Fruit fly (Drosophila melanogaster) whole organism, prepupa: ENCODE data around the gene CG46468.

Experiments used
- CG10669 ChIP-seq: fragments of 200-800 bp; sonication (Bioruptor generic); optimal IDR thresholded peaks from 3 replicates; lab custom pipeline; 2018; ENCODE audit warnings: missing biosample characterization, mild to moderate bottlenecking, missing genetic modification characterization, moderate library complexity
- CG11294 ChIP-seq: fragments of 200-800 bp; sonication (Bioruptor generic); IDR thresholded peaks from 2 replicates; pipeline ENCODE4 v1.3.6; 2022; ENCODE audit warnings: missing biosample characterization, missing genetic modification characterization
- CG11762 ChIP-seq: fragments of 200-800 bp; sonication (Bioruptor generic); optimal IDR thresholded peaks from 3 replicates; lab custom pipeline; 2016; ENCODE audit warnings: missing biosample characterization, missing genetic modification characterization; ENCODE audit not compliant: insufficient read depth
- CG11902 ChIP-seq: fragments of 200-800 bp; sonication (Bioruptor generic); optimal IDR thresholded peaks from 3 replicates; lab custom pipeline; 2016; ENCODE audit warnings: missing biosample characterization, missing genetic modification characterization
- CG15336 ChIP-seq: fragments of 200-800 bp; sonication (Bioruptor generic); IDR thresholded peaks from 2 replicates; pipeline ENCODE4 v1.3.6; 2022; ENCODE audit warnings: missing biosample characterization, missing genetic modification characterization
- CG1621 ChIP-seq: fragments of 200-800 bp; sonication (Bioruptor generic); optimal IDR thresholded peaks from 3 replicates; lab custom pipeline; 2018; ENCODE audit warnings: missing biosample characterization, mild to moderate bottlenecking, missing genetic modification characterization
- CG16779 ChIP-seq: fragments of 200-800 bp; sonication (Bioruptor generic); optimal IDR thresholded peaks from 3 replicates; lab custom pipeline; 2017; ENCODE audit warnings: missing biosample characterization, mild to moderate bottlenecking, missing genetic modification characterization
- CG3032 ChIP-seq: fragments of 200-800 bp; optimal IDR thresholded peaks from 2 replicates; lab custom pipeline; 2019; ENCODE audit warnings: missing biosample characterization, mild to moderate bottlenecking, missing genetic modification characterization, moderate library complexity
- CG31627 ChIP-seq: fragments of 200-800 bp; sonication (Bioruptor generic); optimal IDR thresholded peaks from 3 replicates; lab custom pipeline; 2016; ENCODE audit warnings: missing biosample characterization, missing genetic modification characterization
- CG32006 ChIP-seq: fragments of 200-800 bp; sonication (Bioruptor generic); optimal IDR thresholded peaks from 3 replicates; lab custom pipeline; 2017; ENCODE audit warnings: missing biosample characterization, mild to moderate bottlenecking, missing genetic modification characterization
- CG34406 ChIP-seq: fragments of 200-800 bp; sonication (Bioruptor generic); optimal IDR thresholded peaks from 3 replicates; lab custom pipeline; 2016; ENCODE audit warnings: missing biosample characterization, missing genetic modification characterization
- CG3919 ChIP-seq: fragments of 200-800 bp; sonication (Bioruptor generic); optimal IDR thresholded peaks from 3 replicates; lab custom pipeline; 2016; ENCODE audit warnings: missing biosample characterization, missing genetic modification characterization
- CG4318 ChIP-seq: fragments of 200-800 bp; sonication (Bioruptor generic); optimal IDR thresholded peaks from 3 replicates; lab custom pipeline; 2017; ENCODE audit warnings: missing biosample characterization, mild to moderate bottlenecking, missing genetic modification characterization
- CG6792 ChIP-seq: fragments of 200-800 bp; sonication (Bioruptor generic); optimal IDR thresholded peaks from 3 replicates; lab custom pipeline; 2016; ENCODE audit warnings: missing biosample characterization, missing genetic modification characterization
- CG6854 ChIP-seq: fragments of 200-800 bp; sonication (Bioruptor generic); optimal IDR thresholded peaks from 2 replicates; lab custom pipeline; 2017; ENCODE audit warnings: missing biosample characterization, mild to moderate bottlenecking, missing genetic modification characterization
- CG7368 ChIP-seq: fragments of 200-800 bp; sonication (Bioruptor generic); optimal IDR thresholded peaks from 3 replicates; lab custom pipeline; 2016; ENCODE audit warnings: missing biosample characterization, missing genetic modification characterization
- CG8119 ChIP-seq: fragments of 200-800 bp; sonication (Bioruptor generic); IDR thresholded peaks from 3 replicates; pipeline ENCODE4 v1.3.6; 2022; ENCODE audit warnings: missing biosample characterization, missing genetic modification characterization
- CG8632 ChIP-seq: fragments of 200-800 bp; sonication (Bioruptor generic); optimal IDR thresholded peaks from 3 replicates; lab custom pipeline; 2016; ENCODE audit warnings: missing biosample characterization, missing genetic modification characterization
- CG9139 ChIP-seq: fragments of 200-800 bp; sonication (Bioruptor generic); optimal IDR thresholded peaks from 3 replicates; lab custom pipeline; 2017; ENCODE audit warnings: missing biosample characterization, mild to moderate bottlenecking, missing genetic modification characterization
- Eip75B ChIP-seq: fragments of 200-800 bp; sonication (Bioruptor generic); optimal IDR thresholded peaks from 3 replicates; lab custom pipeline; 2016; ENCODE audit warnings: missing biosample characterization, missing genetic modification characterization
- Eip78C ChIP-seq: fragments of 200-800 bp; sonication (Bioruptor generic); peaks from one replicate; lab custom pipeline; 2016; ENCODE audit warnings: missing biosample characterization, missing genetic modification characterization
- Eip93F ChIP-seq: fragments of 200-800 bp; sonication (Bioruptor generic); optimal IDR thresholded peaks from 2 replicates; lab custom pipeline; 2016; ENCODE audit warnings: missing biosample characterization, mild to moderate bottlenecking, missing genetic modification characterization
- Ets21C ChIP-seq: fragments of 200-800 bp; sonication (Bioruptor generic); optimal IDR thresholded peaks from 3 replicates; lab custom pipeline; 2016; ENCODE audit warnings: missing biosample characterization, missing genetic modification characterization
- Ets96B ChIP-seq: fragments of 200-800 bp; optimal IDR thresholded peaks from 2 replicates; lab custom pipeline; 2019; ENCODE audit warnings: missing biosample characterization, mild to moderate bottlenecking, missing genetic modification characterization, moderate library complexity
- Hr38 ChIP-seq: sonication (Bioruptor generic); optimal IDR thresholded peaks from 2 replicates; lab custom pipeline; 2016; ENCODE audit warnings: missing biosample characterization, missing genetic modification characterization
- Hr39 ChIP-seq: fragments of 200-800 bp; sonication (Bioruptor generic); optimal IDR thresholded peaks from 2 replicates; lab custom pipeline; 2016; ENCODE audit warnings: missing biosample characterization, missing genetic modification characterization
- Hr4 ChIP-seq: fragments of 200-800 bp; sonication (Bioruptor generic); optimal IDR thresholded peaks from 3 replicates; lab custom pipeline; 2016; ENCODE audit warnings: missing biosample characterization, missing genetic modification characterization
- Lpt ChIP-seq: fragments of 200-800 bp; sonication (Bioruptor generic); optimal IDR thresholded peaks from 3 replicates; lab custom pipeline; 2016; ENCODE audit warnings: missing biosample characterization, missing genetic modification characterization
- OdsH ChIP-seq: fragments of 200-800 bp; sonication (Bioruptor generic); optimal IDR thresholded peaks from 3 replicates; lab custom pipeline; 2016; ENCODE audit warnings: missing biosample characterization, missing genetic modification characterization
- Smox ChIP-seq: fragments of 200-800 bp; sonication (Bioruptor generic); optimal IDR thresholded peaks from 3 replicates; lab custom pipeline; 2016; ENCODE audit warnings: missing biosample characterization, missing genetic modification characterization
- Sox102F ChIP-seq: fragments of 200-800 bp; sonication (Bioruptor generic); optimal IDR thresholded peaks from 2 replicates; lab custom pipeline; 2016; ENCODE audit warnings: missing biosample characterization, mild to moderate bottlenecking, missing genetic modification characterization
- Sox15 ChIP-seq: fragments of 200-800 bp; sonication (Bioruptor generic); optimal IDR thresholded peaks from 3 replicates; lab custom pipeline; 2016; ENCODE audit warnings: missing biosample characterization, missing genetic modification characterization
- achi ChIP-seq: fragments of 200-800 bp; sonication (Bioruptor generic); optimal IDR thresholded peaks from 3 replicates; lab custom pipeline; 2016; ENCODE audit warnings: missing biosample characterization, missing genetic modification characterization
- acj6 ChIP-seq: fragments of 200-800 bp; sonication (Bioruptor generic); optimal IDR thresholded peaks from 3 replicates; lab custom pipeline; 2016; ENCODE audit warnings: missing biosample characterization, missing genetic modification characterization
- cyc ChIP-seq: fragments of 200-800 bp; sonication (Bioruptor generic); optimal IDR thresholded peaks from 3 replicates; lab custom pipeline; 2016; ENCODE audit warnings: missing biosample characterization, missing genetic modification characterization
- dsx ChIP-seq: fragments of 200-800 bp; optimal IDR thresholded peaks from 3 replicates; lab custom pipeline; 2019; ENCODE audit warnings: missing biosample characterization, mild to moderate bottlenecking, missing genetic modification characterization, moderate library complexity; ENCODE audit not compliant: poor library complexity, severe bottlenecking
- eg ChIP-seq: fragments of 200-800 bp; sonication (Bioruptor generic); IDR thresholded peaks from 3 replicates; pipeline ENCODE4 v1.3.6; 2022; ENCODE audit warnings: missing biosample characterization, missing genetic modification characterization
- esn ChIP-seq: fragments of 200-800 bp; sonication (Bioruptor generic); optimal IDR thresholded peaks from 2 replicates; lab custom pipeline; 2016; ENCODE audit warnings: missing biosample characterization, mild to moderate bottlenecking, missing genetic modification characterization, moderate library complexity
- fd59A ChIP-seq: fragments of 200-800 bp; sonication (Bioruptor generic); optimal IDR thresholded peaks from 2 replicates; lab custom pipeline; 2017; ENCODE audit warnings: missing biosample characterization, mild to moderate bottlenecking, missing genetic modification characterization, missing genetic modification reagents
- fd85E ChIP-seq: fragments of 200-800 bp; sonication (Bioruptor generic); optimal IDR thresholded peaks from 3 replicates; lab custom pipeline; 2016; ENCODE audit warnings: missing biosample characterization, missing genetic modification characterization
- lz ChIP-seq: fragments of 200-800 bp; sonication (Bioruptor generic); optimal IDR thresholded peaks from 3 replicates; lab custom pipeline; 2016; ENCODE audit warnings: missing biosample characterization, missing genetic modification characterization
- pdm3 ChIP-seq: fragments of 200-800 bp; sonication (Bioruptor generic); optimal IDR thresholded peaks from 3 replicates; lab custom pipeline; 2016; ENCODE audit warnings: missing biosample characterization, missing genetic modification characterization
- salr ChIP-seq, 2 experiments: fragments of 200-800 bp; sonication (Bioruptor generic); optimal IDR thresholded peaks; 3 replicates each; lab custom pipeline; 2016 to 2018; ENCODE audit warnings: missing biosample characterization in 2 of 2, missing genetic modification characterization in 2 of 2, mild to moderate bottlenecking in 1 of 2
- spab ChIP-seq: fragments of 200-800 bp; sonication (Bioruptor generic); optimal IDR thresholded peaks from 2 replicates; lab custom pipeline; 2017; ENCODE audit warnings: missing biosample characterization, mild to moderate bottlenecking, missing genetic modification characterization, missing genetic modification reagents
- ss ChIP-seq, 2 experiments: fragments of 200-800 bp; sonication (Bioruptor generic); optimal IDR thresholded peaks; 2 replicates in 1 of 2; 3 replicates in 1 of 2; lab custom pipeline; 2017 to 2018; ENCODE audit warnings: mild to moderate bottlenecking in 2 of 2, missing biosample characterization in 2 of 2, missing genetic modification characterization in 2 of 2, moderate library complexity in 1 of 2
- topi ChIP-seq: fragments of 200-800 bp; sonication (Bioruptor generic); optimal IDR thresholded peaks from 3 replicates; lab custom pipeline; 2016; ENCODE audit warnings: missing biosample characterization, missing genetic modification characterization
- vri ChIP-seq: fragments of 200-800 bp; sonication (Bioruptor generic); optimal IDR thresholded peaks from 3 replicates; lab custom pipeline; 2016; ENCODE audit warnings: missing biosample characterization, mild to moderate bottlenecking, missing genetic modification characterization

Gene CG46468

dm6 chr2L:9568360-9569088 is 3.3 kb upstream of the CG46468 start, which contains the start of gene brwl (continued):
- TF ChIP-seq dsx (GFP tag; lab: Kevin White, UChicago) = peak; percentile 97
- TF ChIP-seq Hr38 (GFP tag; lab: Kevin White, UChicago) = peak; percentile 74
- peak; percentile 96 for TF ChIP-seq CG11902 (GFP tag; lab: Kevin White, UChicago)
- peak; percentile 98 for TF ChIP-seq CG10669
- peak; percentile 99 for TF ChIP-seq CG8119 (GFP tag; lab: Robert Waterston, UW)
- TF ChIP-seq CG6854 (GFP tag; lab: Kevin White, UChicago) = peak; percentile 94
- TF ChIP-seq CG8632 (GFP tag; lab: Kevin White, UChicago) = peak; percentile 98
- TF ChIP-seq CG32006 (GFP tag; lab: Kevin White, UChicago) = peak; percentile 99
- TF ChIP-seq CG34406 (GFP tag; lab: Kevin White, UChicago) = peak; percentile 99
- peak; percentile 99 for TF ChIP-seq OdsH
- TF ChIP-seq Hr39 (GFP tag; lab: Kevin White, UChicago) = peak; percentile 98
- peak; percentile 99 for TF ChIP-seq spab
- TF ChIP-seq topi (GFP tag; lab: Kevin White, UChicago) = peak; percentile 99
- peak; percentile 97 to 98 for TF ChIP-seq ss (GFP tag; optimal IDR thresholded peaks at IDR 0.05; lab: Kevin White, UChicago)
- peak; percentile 98 for TF ChIP-seq achi (GFP tag; lab: Kevin White, UChicago)
- TF ChIP-seq CG6792 = peak; percentile 99
- peak; percentile 96 for TF ChIP-seq Eip93F (GFP tag; lab: Kevin White, UChicago)
- TF ChIP-seq fd59A (GFP tag; lab: Kevin White, UChicago) = peak; percentile 98
- peak; percentile 97 for TF ChIP-seq CG1621 (tag; lab: Kevin White, UChicago)
- TF ChIP-seq Hr4 = peak; percentile 99
- TF ChIP-seq esn (GFP tag; lab: Kevin White, UChicago) = peak; percentile 99
- peak; percentile 99 for TF ChIP-seq CG3919 (GFP tag; lab: Kevin White, UChicago)
- TF ChIP-seq Smox (GFP tag; lab: Kevin White, UChicago) = peak; percentile 98
- TF ChIP-seq cyc (GFP tag; lab: Kevin White, UChicago) = peak; percentile 98
- TF ChIP-seq salr (GFP tag; optimal IDR thresholded peaks at IDR 0.05; lab: Kevin White, UChicago) = peak; percentile 95 to 99
- peak; percentile 99 for TF ChIP-seq Lpt
- peak; percentile 99 for TF ChIP-seq CG15336 (GFP tag; lab: Robert Waterston, UW)
- TF ChIP-seq Eip78C = peak; percentile 100
- TF ChIP-seq CG16779 (tag; lab: Kevin White, UChicago) = peak; percentile 97
- peak; percentile 98 for TF ChIP-seq Sox102F (GFP tag; lab: Kevin White, UChicago)
- peak; percentile 94 for TF ChIP-seq CG9139 (GFP tag; lab: Kevin White, UChicago)

dm6 chr2L:9567398-9567856 is 2.2 kb upstream of the CG46468 start:
- TF ChIP-seq CG10669 (peak; percentile 71), Ets96B (tag; lab: Kevin White, UChicago) (no peak), acj6 (peak; percentile 87), CG8632 (GFP tag; lab: Kevin White, UChicago) (peak; percentile 44), Ets21C (GFP tag; lab: Kevin White, UChicago) (peak; percentile 18), CG11294 (GFP tag; lab: Robert Waterston, UW) (peak; percentile 75), lz (GFP tag; lab: Kevin White, UChicago) (peak; percentile 76), CG1621 (tag; lab: Kevin White, UChicago) (peak; percentile 43), CG7368 (GFP tag; lab: Kevin White, UChicago) (peak; percentile 85), CG4318 (GFP tag; lab: Kevin White, UChicago) (no peak), spab (peak; percentile 26), CG31627 (GFP tag; lab: Kevin White, UChicago) (peak; percentile 60), CG34406 (GFP tag; lab: Kevin White, UChicago) (peak; percentile 72), pdm3 (peak; percentile 83), CG6854 (GFP tag; lab: Kevin White, UChicago) (peak; percentile 97), Sox15 (no peak), Eip78C (peak; percentile 96), esn (GFP tag; lab: Kevin White, UChicago) (peak; percentile 90), CG8119 (GFP tag; lab: Robert Waterston, UW) (peak; percentile 68), CG11762 (GFP tag; lab: Kevin White, UChicago) (peak; percentile 77), eg (GFP tag; lab: Robert Waterston, UW) (peak; percentile 94), topi (GFP tag; lab: Kevin White, UChicago) (peak; percentile 78), vri (GFP tag; lab: Kevin White, UChicago) (peak; percentile 96), CG3032 (tag; lab: Kevin White, UChicago) (peak; percentile 37), fd85E (GFP tag; lab: Kevin White, UChicago) (peak; percentile 78), Eip75B (GFP tag; lab: Kevin White, UChicago) (peak; percentile 68), Smox (GFP tag; lab: Kevin White, UChicago) (peak; percentile 84), Lpt (peak; percentile 42), Hr39 (GFP tag; lab: Kevin White, UChicago) (peak; percentile 57)
